Worm (Caenorhabditis elegans) whole organism, young adult: Measurements from ENCODE around the gene efn-2.

Experiments used
- F22D6.2 ChIP-seq: sonication (generic microtip); optimal IDR thresholded peaks from 2 replicates; lab custom pipeline; 2016; ENCODE audit warnings: mild to moderate bottlenecking, missing genetic modification characterization, missing compliant biosample characterization
- F39B2.1 ChIP-seq: fragments of 200-800 bp; sonication (Bioruptor generic); IDR thresholded peaks from 2 replicates; pipeline ENCODE4 v1.3.6; 2022; ENCODE audit warnings: missing genetic modification reagents, missing genetic modification characterization, missing compliant biosample characterization
- F57C9.4 ChIP-seq: sonication (generic microtip); optimal IDR thresholded peaks from 2 replicates; lab custom pipeline; 2017; ENCODE audit warnings: mild to moderate bottlenecking, missing genetic modification characterization, missing compliant biosample characterization
- K11D2.4 ChIP-seq: fragments of 200-800 bp; sonication (Bioruptor generic); IDR thresholded peaks from 2 replicates; pipeline ENCODE4 v1.3.6; 2022; ENCODE audit warnings: missing genetic modification reagents, missing genetic modification characterization, missing compliant biosample characterization
- K12H6.12 ChIP-seq: fragments of 200-800 bp; sonication (Bioruptor generic); optimal IDR thresholded peaks from 2 replicates; lab custom pipeline; 2018; ENCODE audit warnings: mild to moderate bottlenecking, missing genetic modification characterization, missing compliant biosample characterization
- T07F8.4 ChIP-seq: sonication (generic microtip); optimal IDR thresholded peaks from 2 replicates; lab custom pipeline; 2016; ENCODE audit warnings: mild to moderate bottlenecking, missing genetic modification characterization, moderate library complexity, missing compliant biosample characterization
- Y53F4B.3 ChIP-seq: fragments of 200-800 bp; sonication (Bioruptor generic); IDR thresholded peaks from 2 replicates; pipeline ENCODE4 v1.3.6; 2022; ENCODE audit warnings: missing genetic modification reagents, missing genetic modification characterization, missing compliant biosample characterization
- Y67H2A.10 ChIP-seq: fragments of 200-800 bp; sonication (Bioruptor generic); conservative IDR thresholded peaks from 2 replicates; pipeline ENCODE4 v1.3.6; 2022; ENCODE audit warnings: missing genetic modification reagents, missing genetic modification characterization, missing compliant biosample characterization
- Y95B8A.8 ChIP-seq: fragments of 200-800 bp; sonication (Bioruptor generic); IDR thresholded peaks from 2 replicates; pipeline ENCODE4 v1.3.6; 2022; ENCODE audit warnings: missing genetic modification reagents, missing genetic modification characterization, missing compliant biosample characterization
- akir-1 ChIP-seq: fragments of 200-800 bp; sonication (Bioruptor generic); optimal IDR thresholded peaks from 2 replicates; lab custom pipeline; 2018; ENCODE audit warnings: mild to moderate bottlenecking, missing genetic modification characterization, moderate library complexity, missing compliant biosample characterization
- ceh-79 ChIP-seq: sonication (generic microtip); optimal IDR thresholded peaks from 2 replicates; lab custom pipeline; 2017; ENCODE audit warnings: mild to moderate bottlenecking, missing genetic modification characterization, missing compliant biosample characterization
- die-1 ChIP-seq: sonication (generic microtip); optimal IDR thresholded peaks from 2 replicates; lab custom pipeline; 2016; ENCODE audit warnings: missing genotype, mild to moderate bottlenecking, missing genetic modification characterization, missing compliant biosample characterization
- egl-44 ChIP-seq: fragments of 200-800 bp; sonication (Bioruptor generic); IDR thresholded peaks from 2 replicates; pipeline ENCODE4 v1.3.6; 2022; ENCODE audit warnings: missing genetic modification reagents, missing genetic modification characterization, missing compliant biosample characterization
- ets-4 ChIP-seq: fragments of 200-800 bp; sonication (Bioruptor generic); optimal IDR thresholded peaks from 2 replicates; lab custom pipeline; 2018; ENCODE audit warnings: mild to moderate bottlenecking, missing genetic modification characterization, missing compliant biosample characterization
- hmg-20 ChIP-seq: fragments of 200-800 bp; sonication (Bioruptor generic); IDR thresholded peaks from 2 replicates; pipeline ENCODE4 v1.3.6; 2022; ENCODE audit warnings: missing genetic modification reagents, missing genetic modification characterization, missing compliant biosample characterization
- lag-1 ChIP-seq: fragments of 200-800 bp; sonication (Bioruptor generic); IDR thresholded peaks from 2 replicates; pipeline ENCODE4 v1.3.6; 2022; ENCODE audit warnings: missing genetic modification reagents, missing genetic modification characterization, missing compliant biosample characterization
- let-526 ChIP-seq: fragments of 200-800 bp; sonication (Bioruptor generic); IDR thresholded peaks from 2 replicates; pipeline ENCODE4 v1.3.6; 2022; ENCODE audit warnings: missing genetic modification reagents, missing genetic modification characterization, missing compliant biosample characterization
- let-607 ChIP-seq, 2 experiments: fragments of 200-800 bp in 1 of 2; sonication (Bioruptor generic) in 1 of 2; sonication (generic microtip) in 1 of 2; optimal IDR thresholded peaks; 2 replicates each; lab custom pipeline; 2016 to 2018; ENCODE audit warnings: mild to moderate bottlenecking in 2 of 2, missing compliant biosample characterization in 2 of 2, missing genetic modification characterization in 2 of 2, moderate library complexity in 2 of 2, missing genotype in 1 of 2
- lin-26 ChIP-seq: fragments of 200-800 bp; sonication (Bioruptor generic); IDR thresholded peaks from 2 replicates; pipeline ENCODE4 v1.3.6; 2022; ENCODE audit warnings: missing genetic modification reagents, missing genetic modification characterization, missing compliant biosample characterization
- lir-1 ChIP-seq: fragments of 200-800 bp; sonication (Bioruptor generic); conservative IDR thresholded peaks from 2 replicates; pipeline ENCODE4 v1.3.6; 2022; ENCODE audit warnings: missing genetic modification reagents, missing genetic modification characterization, missing compliant biosample characterization
- lsl-1 ChIP-seq: fragments of 200-800 bp; sonication (Bioruptor generic); optimal IDR thresholded peaks from 2 replicates; lab custom pipeline; 2018; ENCODE audit warnings: mild to moderate bottlenecking, missing genetic modification characterization, moderate library complexity, missing compliant biosample characterization
- lsy-27 ChIP-seq: sonication (generic microtip); optimal IDR thresholded peaks from 2 replicates; lab custom pipeline; 2017; ENCODE audit warnings: missing genetic modification characterization, mild to moderate bottlenecking, missing compliant biosample characterization, antibody characterized with exemption, missing genotype, borderline replicate concordance; ENCODE audit not compliant: insufficient read depth
- madf-6 ChIP-seq: fragments of 200-800 bp; sonication (Bioruptor generic); IDR thresholded peaks from 2 replicates; pipeline ENCODE4 v1.3.6; 2022; ENCODE audit warnings: missing genetic modification reagents, missing genetic modification characterization, missing compliant biosample characterization
- mcd-1 ChIP-seq: fragments of 200-800 bp; sonication (Bioruptor generic); IDR thresholded peaks from 2 replicates; pipeline ENCODE4 v1.3.6; 2022; ENCODE audit warnings: missing genetic modification reagents, missing genetic modification characterization, missing compliant biosample characterization
- mel-28 ChIP-seq: sonication (generic microtip); optimal IDR thresholded peaks from 2 replicates; lab custom pipeline; 2016; ENCODE audit warnings: borderline replicate concordance, mild to moderate bottlenecking, missing genetic modification characterization, missing compliant biosample characterization
- nhr-80 ChIP-seq: sonication (generic microtip); optimal IDR thresholded peaks from 2 replicates; lab custom pipeline; 2016; ENCODE audit warnings: missing genetic modification characterization, missing compliant biosample characterization
- pha-4 ChIP-seq: fragments of 150-350 bp; sonication (generic microtip); optimal IDR thresholded peaks from 2 replicates; lab custom pipeline; 2014; ENCODE audit warnings: missing biosample characterization, missing genetic modification reagents, missing genetic modification characterization
- snpc-1.3 ChIP-seq: sonication (generic microtip); optimal IDR thresholded peaks from 2 replicates; lab custom pipeline; 2017; ENCODE audit warnings: missing genetic modification characterization, mild to moderate bottlenecking, missing compliant biosample characterization, antibody characterized with exemption, moderate library complexity, missing genotype, missing genetic modification reagents; ENCODE audit not compliant: insufficient read depth
- snpc-4 ChIP-seq, 5 experiments: fragments of 150-350 bp in 1 of 5; sonication (generic microtip) in 4 of 5; optimal IDR thresholded peaks; 2 replicates each; lab custom pipeline; 2014 to 2018; ENCODE audit warnings: missing genetic modification characterization in 5 of 5, missing biosample characterization in 3 of 5, antibody characterized with exemption in 2 of 5, mild to moderate bottlenecking in 2 of 5, missing compliant biosample characterization in 2 of 5, missing genotype in 2 of 5, moderate library complexity in 2 of 5, missing genetic modification reagents in 1 of 5
- sptf-2 ChIP-seq: fragments of 200-800 bp; sonication (Bioruptor generic); optimal IDR thresholded peaks from 2 replicates; lab custom pipeline; 2018; ENCODE audit warnings: mild to moderate bottlenecking, missing genetic modification characterization, missing compliant biosample characterization
- tlf-1 ChIP-seq: fragments of 200-800 bp; sonication (Bioruptor generic); optimal IDR thresholded peaks from 2 replicates; lab custom pipeline; 2018; ENCODE audit warnings: mild to moderate bottlenecking, missing genetic modification characterization, missing compliant biosample characterization
- xnd-1 ChIP-seq: sonication (generic microtip); optimal IDR thresholded peaks from 2 replicates; lab custom pipeline; 2016; ENCODE audit warnings: missing genotype, missing genetic modification reagents, missing genetic modification characterization, missing compliant biosample characterization
- zim-3 ChIP-seq: sonication (generic microtip); optimal IDR thresholded peaks from 2 replicates; lab custom pipeline; 2017; ENCODE audit warnings: mild to moderate bottlenecking, missing genetic modification characterization, moderate library complexity, missing compliant biosample characterization
- ztf-18 ChIP-seq: sonication (generic microtip); optimal IDR thresholded peaks from 2 replicates; lab custom pipeline; 2016; ENCODE audit warnings: missing genotype, mild to moderate bottlenecking, missing genetic modification characterization, missing compliant biosample characterization
- ztf-25 ChIP-seq: fragments of 200-800 bp; sonication (Bioruptor generic); IDR thresholded peaks from 2 replicates; pipeline ENCODE4 v1.3.6; 2022; ENCODE audit warnings: missing genetic modification reagents, missing genetic modification characterization, missing compliant biosample characterization
- ztf-28 ChIP-seq: fragments of 200-800 bp; sonication (Bioruptor generic); IDR thresholded peaks from 2 replicates; pipeline ENCODE4 v1.3.6; 2022; ENCODE audit warnings: missing genetic modification reagents, missing genetic modification characterization, missing compliant biosample characterization
- ztf-3 ChIP-seq: fragments of 200-800 bp; sonication (Bioruptor generic); optimal IDR thresholded peaks from 2 replicates; lab custom pipeline; 2018; ENCODE audit warnings: mild to moderate bottlenecking, missing genetic modification characterization, missing compliant biosample characterization

Gene efn-2

ce11 chrIV:10574471-10574870 is 1.7 kb upstream of the efn-2 start:
- TF ChIP-seq ztf-28 (no peak), ceh-79 (no peak), hmg-20 (no peak), K12H6.12 (tag; lab: Kevin White, UChicago) (no peak), Y67H2A.10 (GFP tag; lab: Robert Waterston, UW) (no peak), akir-1 (GFP tag; lab: Kevin White, UChicago) (no peak), ztf-3 (GFP tag; lab: Kevin White, UChicago) (no peak), ets-4 (GFP tag; lab: Kevin White, UChicago) (no peak), lsy-27 (tag; lab: Kevin White, UChicago) (no peak), ztf-25 (GFP tag; lab: Robert Waterston, UW) (no peak), F22D6.2 (tag; lab: Kevin White, UChicago) (no peak), zim-3 (tag; lab: Kevin White, UChicago) (no peak), Y53F4B.3 (GFP tag; lab: Robert Waterston, UW) (no peak), Y95B8A.8 (GFP tag; lab: Robert Waterston, UW) (no peak), F39B2.1 (GFP tag; lab: Robert Waterston, UW) (no peak)

- TF ChIP-seq ztf-18 (tag; lab: Kevin White, UChicago) (no peak), snpc-4 (GFP tag; optimal IDR thresholded peaks at IDR 0.05; lab: Kevin White, UChicago) (no peak), snpc-4 (tag; optimal IDR thresholded peaks at IDR 0.05; lab: Kevin White, UChicago) (no peak), madf-6 (GFP tag; lab: Robert Waterston, UW) (no peak), lir-1 (no peak), lsl-1 (GFP tag; lab: Kevin White, UChicago) (no peak), xnd-1 (tag; lab: Kevin White, UChicago) (no peak)
Measured at ce11 chrIV:10576624-10577023, 474 bp downstream of the efn-2 start.

DNA sequence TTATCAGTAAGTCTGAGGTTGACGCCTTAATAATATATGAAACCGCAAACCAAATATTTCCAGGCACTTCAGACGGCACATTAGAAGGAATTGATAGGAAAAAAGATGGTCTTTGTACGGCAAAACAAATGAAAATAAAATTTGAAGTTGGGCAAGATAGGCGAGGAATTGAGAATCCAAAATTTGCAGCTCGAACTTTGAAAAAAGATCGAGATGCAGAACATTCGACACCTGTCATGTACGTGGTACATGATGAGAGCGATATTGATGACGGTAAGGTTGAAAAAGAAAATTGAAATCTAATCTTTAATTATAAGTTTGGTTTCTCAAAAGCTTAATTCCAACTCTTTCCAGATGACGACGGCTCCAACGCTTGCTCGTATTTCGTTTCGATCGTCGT is 1.4 kb downstream of the efn-2 start:
- peak; percentile 37 for TF ChIP-seq nhr-80 (tag; lab: Kevin White, UChicago)
- TF ChIP-seq ztf-18 (tag; lab: Kevin White, UChicago) = no peak

DNA sequence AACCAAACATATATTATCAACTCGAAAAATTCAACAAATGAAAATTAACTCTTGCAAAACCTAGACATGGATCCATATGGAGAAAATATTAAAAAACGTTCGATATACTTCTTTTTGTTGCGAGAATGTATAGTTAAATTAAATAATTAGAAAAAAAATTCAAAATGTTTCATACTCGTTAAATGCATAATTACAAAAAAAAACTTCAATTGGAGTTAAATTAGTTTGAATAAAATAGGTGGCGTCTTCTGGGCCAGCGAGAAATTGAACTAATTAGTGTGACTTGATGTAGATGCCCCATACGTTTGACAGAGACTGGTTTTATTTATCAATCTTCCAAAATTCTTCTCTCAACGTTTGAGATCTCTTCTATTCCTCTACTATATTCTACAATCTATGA is 2.2 kb downstream of the efn-2 start, which contains the start of gene lgc-43:
lgc-43 (plus strand) TSS at position 301 of the 400 bp plus-strand sequence.
- TF ChIP-seq F57C9.4 (tag; lab: Kevin White, UChicago) (no peak), lag-1 (GFP tag; lab: Robert Waterston, UW) (no peak), tlf-1 (no peak), egl-44 (GFP tag; lab: Robert Waterston, UW) (no peak), pha-4 (tag; lab: Kevin White, UChicago) (no peak), snpc-1.3 (tag; lab: Kevin White, UChicago) (no peak), let-607 (tag; optimal IDR thresholded peaks at IDR 0.05; lab: Kevin White, UChicago) (no peak), sptf-2 (GFP tag; lab: Kevin White, UChicago) (no peak), T07F8.4 (tag; lab: Kevin White, UChicago) (no peak), mcd-1 (GFP tag; lab: Robert Waterston, UW) (no peak), nhr-80 (tag; lab: Kevin White, UChicago) (no peak), K11D2.4 (GFP tag; lab: Robert Waterston, UW) (no peak), let-526 (GFP tag; lab: Robert Waterston, UW) (no peak), mel-28 (tag; lab: Kevin White, UChicago) (no peak), die-1 (tag; lab: Kevin White, UChicago) (no peak), lin-26 (no peak), Y53F4B.3 (GFP tag; lab: Robert Waterston, UW) (no peak)
